Worm (Caenorhabditis elegans): ENCODE measurements around the gene pes-1.

- TF ChIP-seq nhr-237 (tag; optimal IDR thresholded peaks at IDR 0.05) (no peak), nhr-76 (tag; optimal IDR thresholded peaks at IDR 0.05) (no peak), nhr-90 (tag; optimal IDR thresholded peaks at IDR 0.05; ENCODE audit: poor library complexity) (no peak), elt-2 (tag; optimal IDR thresholded peaks at IDR 0.05) (no peak), ets-5 (GFP tag; IDR thresholded peaks at IDR 0.05) (no peak), nhr-77 (tag; optimal IDR thresholded peaks at IDR 0.05) (no peak), tbx-2 (tag; optimal IDR thresholded peaks at IDR 0.05) (no peak), lin-13 (GFP tag; optimal IDR thresholded peaks at IDR 0.05) (no peak), sptf-1 (tag; optimal IDR thresholded peaks at IDR 0.05) (no peak), ama-1 (optimal IDR thresholded peaks at IDR 0.05) (no peak)
Measured at ce11 chrIV:4960623-4961022, 41.9 kb upstream of the pes-1 start, which contains the start of gene str-164.
